Worm (Caenorhabditis elegans): ENCODE data around the gene K08F4.3.

K08F4.3 gene

DNA sequence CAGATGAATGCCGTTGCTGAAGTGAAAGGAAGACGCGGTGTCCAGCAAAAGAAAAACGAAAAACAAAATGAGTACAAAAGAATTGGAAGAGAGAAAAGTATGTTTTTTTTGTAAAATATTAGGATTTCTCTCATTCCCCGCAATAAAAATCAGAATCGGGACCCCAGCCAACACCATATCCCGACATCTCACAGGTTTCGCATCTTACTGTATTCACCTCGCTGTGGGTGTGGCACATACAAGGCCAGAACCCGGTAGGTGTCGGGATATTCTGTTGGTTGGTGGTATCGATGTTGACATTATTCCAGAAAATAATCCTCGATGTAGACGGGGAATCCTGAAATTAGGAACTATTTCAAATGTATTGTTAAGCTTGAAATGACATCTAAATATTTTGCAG lies 12.3 kb upstream of the K08F4.3 start:
- TF ChIP-seq ceh-100 (GFP tag; IDR thresholded peaks at IDR 0.05) (no peak), snpc-4 (GFP tag; optimal IDR thresholded peaks at IDR 0.05) (peak; percentile 72), snpc-4 (tag; optimal IDR thresholded peaks at IDR 0.05) (peak; percentile 53 to 91 (median 68)), madf-6 (GFP tag; IDR thresholded peaks at IDR 0.05) (0 out of 2 replicates have a peak, but pooled peaks have one; percentile 17), B0261.1 (tag; optimal IDR thresholded peaks at IDR 0.05) (no peak), snpc-1.1 (tag; optimal IDR thresholded peaks at IDR 0.05; ENCODE audit: insufficient read depth) (peak; percentile 85), snpc-3.4 (tag; optimal IDR thresholded peaks at IDR 0.05) (peak; percentile 19), rec-8 (tag; optimal IDR thresholded peaks at IDR 0.05) (no peak), lsl-1 (GFP tag; optimal IDR thresholded peaks at IDR 0.05) (peak; percentile 17)

DNA sequence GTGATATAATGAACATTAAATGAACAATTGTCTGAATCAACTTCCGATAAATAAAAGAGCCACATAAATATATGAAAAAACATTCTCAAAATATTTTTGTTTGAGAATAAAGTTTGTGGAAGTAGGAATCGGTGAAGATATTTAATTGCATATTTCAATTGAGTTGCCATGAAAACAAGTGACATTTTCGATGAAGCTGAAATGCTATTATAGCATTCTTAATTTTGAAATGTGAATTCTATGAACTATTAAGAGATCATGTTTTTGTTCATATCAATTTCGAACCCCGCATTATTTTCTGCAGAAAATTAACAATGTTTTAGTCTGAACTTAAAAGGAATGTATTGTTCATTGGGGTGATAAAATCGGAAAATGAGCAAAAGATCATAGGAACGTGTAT lies 6.9 kb upstream of the K08F4.3 start, which contains the start of gene irld-21:
TSS of gene irld-21 (minus strand) at position 101 of the 400 bp plus-strand sequence.
- no peak for TF ChIP-seq C06A6.2 (GFP tag; conservative IDR thresholded peaks at IDR 0.05)
- no peak for TF ChIP-seq cebp-1 (GFP tag; IDR thresholded peaks at IDR 0.05)
- no peak for TF ChIP-seq cebp-1 (tag; optimal IDR thresholded peaks at IDR 0.05)
- TF ChIP-seq rpc-1 (optimal IDR thresholded peaks at IDR 0.05), result no peak
- no peak for TF ChIP-seq rpc-1 (tag; optimal IDR thresholded peaks at IDR 0.05)
- no peak for TF ChIP-seq nfya-1 (tag; optimal IDR thresholded peaks at IDR 0.05; ENCODE audit: borderline replicate concordance, insufficient read depth)
- TF ChIP-seq rec-8 (tag; optimal IDR thresholded peaks at IDR 0.05), result no peak
- no peak for TF ChIP-seq mes-4 (tag; optimal IDR thresholded peaks at IDR 0.05)
- no peak for TF ChIP-seq madf-8 (GFP tag; conservative IDR thresholded peaks at IDR 0.05)
- no peak for TF ChIP-seq nfyb-1 (GFP tag; IDR thresholded peaks at IDR 0.05)
- no peak for TF ChIP-seq lag-1 (GFP tag; IDR thresholded peaks at IDR 0.05)

DNA sequence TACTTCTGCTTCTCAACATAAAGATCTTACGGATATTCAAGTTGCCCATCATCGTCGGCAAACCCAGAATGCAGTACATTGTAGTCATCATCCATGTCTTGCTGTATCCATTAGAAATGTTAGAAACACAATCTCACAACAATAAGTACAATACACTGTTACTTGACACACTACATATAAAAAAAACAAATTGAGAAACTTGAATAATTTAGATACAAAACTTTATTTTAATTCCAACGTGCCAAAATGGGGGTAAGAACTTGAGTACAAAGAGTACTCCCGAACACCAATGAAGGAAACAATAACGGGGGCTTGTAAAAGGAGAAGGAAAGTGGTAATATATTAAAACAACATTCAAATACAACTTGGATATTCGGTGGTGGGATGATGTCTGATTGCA lies 2.5 kb upstream of the K08F4.3 start, which contains the start of gene ctf-18:
TSS of gene ctf-18 (minus strand) at position 101 of the 400 bp plus-strand sequence.
- TF ChIP-seq chd-7 (tag; optimal IDR thresholded peaks at IDR 0.05), result no peak
- TF ChIP-seq madf-6 (GFP tag; IDR thresholded peaks at IDR 0.05), result 0 out of 2 replicates have a peak, but pooled peaks have one; percentile 16
- TF ChIP-seq nhr-80 (tag; optimal IDR thresholded peaks at IDR 0.05), result no peak
- no peak for TF ChIP-seq F57A8.1 (GFP tag; optimal IDR thresholded peaks at IDR 0.05)
- no peak for TF ChIP-seq mxl-1 (tag; optimal IDR thresholded peaks at IDR 0.05)
- no peak for TF ChIP-seq hmg-20 (GFP tag; IDR thresholded peaks at IDR 0.05)
- no peak for TF ChIP-seq die-1 (tag; optimal IDR thresholded peaks at IDR 0.05)
- TF ChIP-seq hrde-1 (tag; optimal IDR thresholded peaks at IDR 0.05; ENCODE audit: borderline replicate concordance), result peak; percentile 31
- TF ChIP-seq nhr-90 (tag; optimal IDR thresholded peaks at IDR 0.05), result no peak
- no peak for TF ChIP-seq zfh-2 (GFP tag; conservative IDR thresholded peaks at IDR 0.05)
- no peak for TF ChIP-seq ceh-79 (tag; optimal IDR thresholded peaks at IDR 0.05)
- no peak for TF ChIP-seq madf-8 (GFP tag; conservative IDR thresholded peaks at IDR 0.05)
- TF ChIP-seq gei-17 (GFP tag; optimal IDR thresholded peaks at IDR 0.05), result no peak

DNA sequence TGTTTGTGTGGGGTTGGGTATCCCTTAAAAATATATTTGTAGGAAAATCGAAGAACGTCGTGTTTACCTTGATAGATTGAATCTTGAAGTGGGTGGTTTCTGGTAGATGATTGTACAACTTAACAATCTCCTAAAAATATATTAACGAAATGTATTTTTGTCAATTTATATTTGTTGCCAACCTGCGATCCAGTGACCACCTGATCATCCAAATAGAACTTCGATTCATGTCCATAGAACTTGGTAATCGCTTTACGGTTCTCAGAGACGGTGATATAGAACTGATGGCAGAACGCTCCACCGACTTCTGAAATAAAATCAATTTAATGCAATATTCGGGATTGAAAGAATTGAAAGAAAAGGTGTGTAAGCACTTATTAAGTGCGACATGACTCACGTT lies 611 bp upstream of the K08F4.3 start:
- TF ChIP-seq lin-26 (GFP tag; IDR thresholded peaks at IDR 0.05), result 0 out of 2 replicates have a peak, but pooled peaks have one; percentile 53
- no peak for TF ChIP-seq tbx-9 (tag; optimal IDR thresholded peaks at IDR 0.05; ENCODE audit: borderline replicate concordance)
- no peak for TF ChIP-seq F22D6.2 (tag; optimal IDR thresholded peaks at IDR 0.05)
- no peak for TF ChIP-seq ceh-79 (tag; optimal IDR thresholded peaks at IDR 0.05)
